Fruit fly (Drosophila melanogaster) whole organism, embryonic: ENCODE results near the gene CG17207.

ENCODE experiments used
- Atf-2 ChIP-seq: fragments of 200-800 bp; sonication (Bioruptor generic); optimal IDR thresholded peaks from 2 replicates; lab custom pipeline; 2016; ENCODE audit warnings: missing biosample characterization, missing genetic modification characterization
- BEAF-32 ChIP-seq: fragments of 200-800 bp; sonication (Bioruptor generic); optimal IDR thresholded peaks from 3 replicates; lab custom pipeline; 2017; ENCODE audit warnings: missing biosample characterization, missing genetic modification characterization, mild to moderate bottlenecking, moderate library complexity, missing genetic modification reagents
- CG11398 ChIP-seq: fragments of 200-800 bp; sonication (Bioruptor generic); optimal IDR thresholded peaks from 2 replicates; lab custom pipeline; 2016; ENCODE audit warnings: missing biosample characterization, missing genetic modification characterization
- CG12391 ChIP-seq: fragments of 200-800 bp; sonication (Bioruptor generic); optimal IDR thresholded peaks from 3 replicates; lab custom pipeline; 2018; ENCODE audit warnings: missing biosample characterization, mild to moderate bottlenecking, missing genetic modification characterization, moderate library complexity
- CG13287 ChIP-seq: fragments of 200-800 bp; sonication (Bioruptor generic); IDR thresholded peaks from 2 replicates; pipeline ENCODE4 v1.3.6; 2022; ENCODE audit warnings: missing biosample characterization, missing genetic modification characterization; ENCODE audit not compliant: partially characterized antibody
- CG13424 ChIP-seq: fragments of 200-800 bp; sonication (Bioruptor generic); optimal IDR thresholded peaks from 2 replicates; lab custom pipeline; 2019; ENCODE audit warnings: missing biosample characterization, mild to moderate bottlenecking, missing genetic modification characterization, moderate library complexity
- CG13775 ChIP-seq: fragments of 200-800 bp; sonication (Bioruptor generic); optimal IDR thresholded peaks from 3 replicates; lab custom pipeline; 2017; ENCODE audit warnings: missing biosample characterization, mild to moderate bottlenecking, missing genetic modification characterization
- CG14710 ChIP-seq: fragments of 200-800 bp; sonication (Bioruptor generic); optimal IDR thresholded peaks from 3 replicates; lab custom pipeline; 2019; ENCODE audit warnings: missing biosample characterization, mild to moderate bottlenecking, missing genetic modification characterization, moderate library complexity
- CG17912 ChIP-seq: fragments of 200-800 bp; sonication (Bioruptor generic); optimal IDR thresholded peaks from 2 replicates; lab custom pipeline; 2018; ENCODE audit warnings: missing biosample characterization, mild to moderate bottlenecking, missing genetic modification characterization
- CG2116 ChIP-seq: fragments of 200-800 bp; sonication (Bioruptor generic); optimal IDR thresholded peaks from 3 replicates; lab custom pipeline; 2018; ENCODE audit warnings: missing biosample characterization, mild to moderate bottlenecking, missing genetic modification characterization
- CG2712 ChIP-seq: fragments of 200-800 bp; optimal IDR thresholded peaks from 3 replicates; lab custom pipeline; 2019; ENCODE audit warnings: missing biosample characterization, mild to moderate bottlenecking, missing genetic modification characterization, moderate library complexity
- CG34224 ChIP-seq: fragments of 200-800 bp; sonication (Bioruptor generic); IDR thresholded peaks from 3 replicates; pipeline ENCODE4 v1.3.6; 2022; ENCODE audit warnings: missing biosample characterization, missing genetic modification characterization; ENCODE audit not compliant: partially characterized antibody
- CG34376 ChIP-seq: fragments of 200-800 bp; sonication (Bioruptor generic); optimal IDR thresholded peaks from 2 replicates; lab custom pipeline; 2018; ENCODE audit warnings: missing biosample characterization, mild to moderate bottlenecking, missing genetic modification characterization
- CG4820 ChIP-seq: fragments of 200-800 bp; sonication (Bioruptor generic); optimal IDR thresholded peaks from 3 replicates; lab custom pipeline; 2016; ENCODE audit warnings: missing biosample characterization, missing genetic modification characterization
- CG6254 ChIP-seq: fragments of 200-800 bp; sonication (Bioruptor generic); optimal IDR thresholded peaks from 3 replicates; lab custom pipeline; 2017; ENCODE audit warnings: mild to moderate bottlenecking, missing biosample characterization, missing genetic modification reagents, missing genetic modification characterization
- CG6854 ChIP-seq: fragments of 200-800 bp; sonication (Bioruptor generic); optimal IDR thresholded peaks from 3 replicates; lab custom pipeline; 2017; ENCODE audit warnings: missing biosample characterization, mild to moderate bottlenecking, missing genetic modification characterization
- CG7963 ChIP-seq: fragments of 200-800 bp; sonication (Bioruptor generic); IDR thresholded peaks from 3 replicates; pipeline ENCODE4 v1.3.6; 2022; ENCODE audit warnings: missing biosample characterization, missing genetic modification characterization; ENCODE audit not compliant: partially characterized antibody
- CG9797 ChIP-seq: fragments of 200-800 bp; sonication (Bioruptor generic); optimal IDR thresholded peaks from 3 replicates; lab custom pipeline; 2018; ENCODE audit warnings: missing biosample characterization, mild to moderate bottlenecking, missing genetic modification characterization
- CHES-1-like ChIP-seq: fragments of 200-800 bp; sonication (Bioruptor generic); optimal IDR thresholded peaks from 2 replicates; lab custom pipeline; 2016; ENCODE audit warnings: missing biosample characterization, missing genetic modification characterization
- CoRest ChIP-seq: fragments of 200-800 bp; sonication (Bioruptor generic); optimal IDR thresholded peaks from 3 replicates; lab custom pipeline; 2018; ENCODE audit warnings: missing biosample characterization, mild to moderate bottlenecking, missing genetic modification characterization, moderate library complexity
- D19A ChIP-seq: fragments of 200-800 bp; optimal IDR thresholded peaks from 3 replicates; lab custom pipeline; 2019; ENCODE audit warnings: missing biosample characterization, mild to moderate bottlenecking, missing genetic modification characterization, moderate library complexity
- D19B ChIP-seq: fragments of 200-800 bp; sonication (Bioruptor generic); optimal IDR thresholded peaks from 2 replicates; lab custom pipeline; 2017; ENCODE audit warnings: missing biosample characterization, mild to moderate bottlenecking, missing genetic modification characterization
- Doc3 ChIP-seq: fragments of 200-800 bp; sonication (Bioruptor generic); IDR thresholded peaks from 3 replicates; pipeline ENCODE4 v1.3.6; 2022; ENCODE audit warnings: missing biosample characterization, missing genetic modification characterization; ENCODE audit not compliant: partially characterized antibody
- Fer3 ChIP-seq: fragments of 200-800 bp; sonication (Bioruptor generic); optimal IDR thresholded peaks from 2 replicates; lab custom pipeline; 2018; ENCODE audit warnings: missing biosample characterization, mild to moderate bottlenecking, missing genetic modification characterization, moderate library complexity
- Hmx ChIP-seq: fragments of 200-800 bp; sonication (Bioruptor generic); optimal IDR thresholded peaks from 2 replicates; lab custom pipeline; 2016; ENCODE audit warnings: missing biosample characterization, missing genetic modification characterization
- MBD-R2 ChIP-seq: fragments of 200-800 bp; sonication (Bioruptor generic); IDR thresholded peaks from 2 replicates; pipeline ENCODE4 v1.3.6; 2022; ENCODE audit warnings: missing biosample characterization, missing genetic modification characterization
- MESR4 ChIP-seq: fragments of 200-800 bp; sonication (Bioruptor generic); optimal IDR thresholded peaks from 2 replicates; lab custom pipeline; 2018; ENCODE audit warnings: missing biosample characterization, mild to moderate bottlenecking, missing genetic modification characterization, moderate library complexity
- Nf-YC ChIP-seq: fragments of 200-800 bp; optimal IDR thresholded peaks from 3 replicates; lab custom pipeline; 2019; ENCODE audit warnings: missing biosample characterization, mild to moderate bottlenecking, missing genetic modification characterization, moderate library complexity
- PHDP ChIP-seq: fragments of 200-800 bp; sonication (Bioruptor generic); optimal IDR thresholded peaks from 3 replicates; lab custom pipeline; 2018; ENCODE audit warnings: missing biosample characterization, mild to moderate bottlenecking, missing genetic modification characterization, moderate library complexity
- Sin3A ChIP-seq: fragments of >200 bp; optimal IDR thresholded peaks from 2 replicates; lab custom pipeline; 2018
- Stat92E ChIP-seq, 3 experiments: fragments of >200 bp in 2 of 3; fragments of 200-800 bp in 1 of 3; sonication (Bioruptor generic) in 1 of 3; optimal IDR thresholded peaks; 2 replicates each; lab custom pipeline; 2017 to 2019; ENCODE audit warnings: missing biosample characterization in 3 of 3, missing genetic modification characterization in 3 of 3, mild to moderate bottlenecking in 1 of 3, moderate library complexity in 1 of 3
- bbx ChIP-seq: fragments of 200-800 bp; sonication (Bioruptor generic); IDR thresholded peaks from 2 replicates; pipeline ENCODE4 v1.3.6; 2022; ENCODE audit warnings: missing biosample characterization, missing genetic modification characterization; ENCODE audit not compliant: partially characterized antibody
- chm ChIP-seq: fragments of 200-800 bp; sonication (Bioruptor generic); IDR thresholded peaks from 2 replicates; pipeline ENCODE4 v1.3.6; 2022; ENCODE audit warnings: missing biosample characterization, missing genetic modification characterization
- jigr1 ChIP-seq: fragments of 200-800 bp; sonication (Bioruptor generic); IDR thresholded peaks from 3 replicates; pipeline ENCODE4 v1.3.6; 2022; ENCODE audit warnings: missing biosample characterization, missing genetic modification characterization
- jumu ChIP-seq: fragments of 200-800 bp; sonication (Bioruptor generic); optimal IDR thresholded peaks from 3 replicates; lab custom pipeline; 2016; ENCODE audit warnings: missing biosample characterization, missing genetic modification characterization
- lbe ChIP-seq: fragments of 200-800 bp; sonication (Bioruptor generic); optimal IDR thresholded peaks from 2 replicates; lab custom pipeline; 2016; ENCODE audit warnings: missing biosample characterization, mild to moderate bottlenecking, missing genetic modification characterization
- lilli ChIP-seq: fragments of 200-800 bp; sonication (Bioruptor generic); optimal IDR thresholded peaks from 3 replicates; lab custom pipeline; 2016; ENCODE audit warnings: missing biosample characterization, missing genetic modification characterization
- lov ChIP-seq, 2 experiments: fragments of 200-800 bp in 1 of 2; fragments of >200 bp in 1 of 2; sonication (Bioruptor generic) in 1 of 2; IDR thresholded peaks in 1 of 2; optimal IDR thresholded peaks in 1 of 2; 2 replicates in 1 of 2; 3 replicates in 1 of 2; pipeline versions ENCODE4 v1.3.6 to Lab custom; 2017 to 2022; ENCODE audit warnings: missing biosample characterization in 1 of 2, missing genetic modification characterization in 1 of 2
- pan ChIP-seq, 4 experiments: fragments of >200 bp in 3 of 4; fragments of 200-800 bp in 1 of 4; sonication (Bioruptor generic) in 1 of 4; optimal IDR thresholded peaks in 3 of 4; IDR thresholded peaks in 1 of 4; 2 replicates each; pipeline versions ENCODE4 v1.3.6 to Lab custom; 2017 to 2022; ENCODE audit warnings: missing biosample characterization in 2 of 4, missing genetic modification characterization in 2 of 4, mixed read lengths in 1 of 4
- phol ChIP-seq: fragments of 200-800 bp; sonication (Bioruptor generic); optimal IDR thresholded peaks from 3 replicates; lab custom pipeline; 2018; ENCODE audit warnings: missing biosample characterization, mild to moderate bottlenecking, missing genetic modification characterization, moderate library complexity
- pzg ChIP-seq: fragments of 200-800 bp; sonication (Bioruptor generic); optimal IDR thresholded peaks from 3 replicates; lab custom pipeline; 2018; ENCODE audit warnings: missing biosample characterization, mild to moderate bottlenecking, missing genetic modification characterization, moderate library complexity
- rib ChIP-seq: fragments of 200-800 bp; sonication (Bioruptor generic); IDR thresholded peaks from 2 replicates; pipeline ENCODE4 v1.3.6; 2022; ENCODE audit warnings: missing biosample characterization, missing genetic modification characterization
- row ChIP-seq: fragments of 200-800 bp; sonication (Bioruptor generic); IDR thresholded peaks from 3 replicates; pipeline ENCODE4 v1.3.6; 2022; ENCODE audit warnings: missing biosample characterization, missing genetic modification characterization
- tna ChIP-seq: fragments of 200-800 bp; sonication (Bioruptor generic); IDR thresholded peaks from 2 replicates; pipeline ENCODE4 v1.3.6; 2022; ENCODE audit warnings: missing biosample characterization, missing genetic modification characterization; ENCODE audit not compliant: partially characterized antibody
- trem ChIP-seq: fragments of 200-800 bp; optimal IDR thresholded peaks from 3 replicates; lab custom pipeline; 2019; ENCODE audit warnings: missing biosample characterization, mild to moderate bottlenecking, missing genetic modification characterization, moderate library complexity
- vvl ChIP-seq: fragments of 200-800 bp; sonication (Bioruptor generic); IDR thresholded peaks from 2 replicates; pipeline ENCODE4 v1.3.6; 2022; ENCODE audit warnings: missing biosample characterization, missing genetic modification characterization
- wek ChIP-seq: fragments of 200-800 bp; sonication (Bioruptor generic); optimal IDR thresholded peaks from 3 replicates; lab custom pipeline; 2018; ENCODE audit warnings: missing biosample characterization, mild to moderate bottlenecking, missing genetic modification characterization, moderate library complexity
- zen ChIP-seq: fragments of 200-800 bp; sonication (Bioruptor generic); optimal IDR thresholded peaks from 3 replicates; lab custom pipeline; 2018; ENCODE audit warnings: missing biosample characterization, mild to moderate bottlenecking, missing genetic modification characterization, moderate library complexity

Gene CG17207

dm6 chr3R:12408160-12408559 lies 30.8 kb downstream of the CG17207 start, which contains the start of gene CG5196 (continued):
- TF ChIP-seq CG7963 (GFP tag; lab: Robert Waterston, UW) (peak; percentile 55; the same call in 2 of the 3 replicates), CoRest (tag; lab: Kevin White, UChicago) (peak; percentile 5), lbe (GFP tag; lab: Kevin White, UChicago) (peak; percentile 66), CG6254 (no peak), wek (GFP tag; lab: Kevin White, UChicago) (peak; percentile 9), CG2712 (tag; lab: Kevin White, UChicago) (peak; percentile 48), CG17912 (no peak), lov (optimal IDR thresholded peaks at IDR 0.05; lab: Kevin White, UChicago) (no peak), lov (GFP tag; IDR thresholded peaks at IDR 0.05; lab: Robert Waterston, UW) (0 out of 3 replicates have a peak, but pooled peaks have one; percentile 16), CG14710 (tag; lab: Kevin White, UChicago) (peak; percentile 60), CG13424 (tag; lab: Kevin White, UChicago) (peak; percentile 16), pan (optimal IDR thresholded peaks at IDR 0.05; lab: Kevin White, UChicago) (no peak), pan (GFP tag; optimal IDR thresholded peaks at IDR 0.05 in 1 of 2, IDR thresholded peaks at IDR 0.05 in 1 of 2) (no peak), PHDP (tag; lab: Kevin White, UChicago) (peak; percentile 40), CG2116 (GFP tag; lab: Kevin White, UChicago) (peak; percentile 73), CG34376 (GFP tag; lab: Kevin White, UChicago) (peak; percentile 23), CHES-1-like (GFP tag; lab: Kevin White, UChicago) (peak; percentile 40), CG13775 (GFP tag; lab: Kevin White, UChicago) (no peak), MESR4 (GFP tag; lab: Kevin White, UChicago) (peak; percentile 85), CG4820 (peak; percentile 17), bbx (GFP tag; lab: Robert Waterston, UW) (peak; percentile 77), phol (tag; lab: Kevin White, UChicago) (no peak), Stat92E (GFP tag; optimal IDR thresholded peaks at IDR 0.05; lab: Kevin White, UChicago) (peak in 1 of 3 experiments; percentile 44), MBD-R2 (peak; percentile 95), tna (peak; percentile 52), pzg (GFP tag; lab: Kevin White, UChicago) (peak; percentile 86), lilli (GFP tag; lab: Kevin White, UChicago) (peak; percentile 11), Nf-YC (tag; lab: Kevin White, UChicago) (peak; percentile 31), row (peak; percentile 74), CG11398 (no peak), Doc3 (GFP tag; lab: Robert Waterston, UW) (peak; percentile 49; the same call in 2 of the 3 replicates), CG12391 (peak; percentile 35), CG34224 (GFP tag; lab: Robert Waterston, UW) (peak; percentile 81), D19B (GFP tag; lab: Kevin White, UChicago) (no peak), chm (GFP tag; lab: Robert Waterston, UW) (peak; percentile 43; the same call in 1 of the 2 replicates), CG9797 (GFP tag; lab: Kevin White, UChicago) (peak; percentile 88), BEAF-32 (peak; percentile 73), CG13287 (GFP tag; lab: Robert Waterston, UW) (peak; percentile 84), trem (tag; lab: Kevin White, UChicago) (peak; percentile 76), jumu (peak; percentile 5), vvl (GFP tag; lab: Robert Waterston, UW) (peak; percentile 44; the same call in 1 of the 2 replicates), Atf-2 (GFP tag; lab: Kevin White, UChicago) (no peak), D19A (tag; lab: Kevin White, UChicago) (peak; percentile 1), Hmx (GFP tag; lab: Kevin White, UChicago) (no peak), Fer3 (tag; lab: Kevin White, UChicago) (peak; percentile 13), CG6854 (GFP tag; lab: Kevin White, UChicago) (peak; percentile 36), zen (tag; lab: Kevin White, UChicago) (peak; percentile 89), jigr1 (GFP tag; lab: Robert Waterston, UW) (no peak), Sin3A (peak; percentile 29), rib (no peak)
